Worm (Caenorhabditis elegans): ENCODE data around the gene K09E9.1.
A peak's percentile ranks its signal among the peaks of the same experiment; 100 is the strongest.

DNA sequence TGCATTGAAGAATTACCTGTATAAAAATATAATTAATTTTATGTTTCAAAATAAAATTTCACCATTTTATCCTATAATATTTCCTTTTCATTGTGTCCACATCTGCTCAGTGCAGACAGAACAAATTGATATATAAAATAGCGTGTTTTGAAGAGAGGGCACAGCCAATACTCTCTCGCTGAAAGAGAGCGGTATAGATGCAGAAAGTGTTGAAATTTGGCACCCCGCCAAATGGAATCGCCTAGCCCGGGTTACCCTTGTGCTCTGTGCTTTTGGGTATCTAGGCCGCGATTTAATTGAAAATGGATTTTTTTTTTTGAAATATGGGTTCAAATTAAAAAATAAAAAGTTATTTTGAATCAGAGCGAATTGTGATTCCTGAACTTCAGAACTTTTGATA lies 3.1 kb upstream of the K09E9.1 start:
- TF ChIP-seq fkh-10 (GFP tag; optimal IDR thresholded peaks at IDR 0.05) (no peak), mdl-1 (tag; optimal IDR thresholded peaks at IDR 0.05) (no peak), snpc-4 (tag; optimal IDR thresholded peaks at IDR 0.05) (no peak), unc-130 (tag; optimal IDR thresholded peaks at IDR 0.05) (no peak), mep-1 (tag; optimal IDR thresholded peaks at IDR 0.05) (peak; percentile 29), unc-62 (GFP tag; optimal IDR thresholded peaks at IDR 0.05) (no peak), aha-1 (tag; optimal IDR thresholded peaks at IDR 0.05) (no peak), aly-2 (tag; optimal IDR thresholded peaks at IDR 0.05) (no peak), blmp-1 (tag; optimal IDR thresholded peaks at IDR 0.05) (no peak), ces-1 (GFP tag; optimal IDR thresholded peaks at IDR 0.05) (no peak)

Measured in whole organism, L1 larva.